Worm (Caenorhabditis elegans): ENCODE measurements around the gene ent-2.

DNA sequence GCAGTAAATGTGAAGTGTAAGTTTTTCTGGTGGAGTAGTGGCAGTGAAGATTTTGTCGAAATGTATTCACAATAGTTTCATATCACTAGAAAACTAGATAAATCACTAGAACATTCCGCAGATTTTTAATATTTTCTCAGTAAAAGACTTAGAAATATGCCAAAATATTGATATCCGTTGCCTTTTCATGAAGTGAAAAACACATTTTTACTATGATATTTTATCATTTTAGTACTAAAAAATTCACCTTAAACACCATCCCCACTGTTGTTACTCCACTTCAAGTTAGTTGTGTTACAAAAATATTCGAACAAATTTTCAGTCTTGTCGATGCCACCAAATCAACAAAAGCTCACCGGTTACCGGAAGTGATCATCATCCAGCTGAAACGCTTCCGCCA is 7.5 kb upstream of the ent-2 start:
- TF ChIP-seq ztf-4 (tag; optimal IDR thresholded peaks at IDR 0.05) (no peak), lin-11 (tag; optimal IDR thresholded peaks at IDR 0.05) (no peak), dmd-4 (tag; optimal IDR thresholded peaks at IDR 0.05) (no peak), ceh-82 (tag; optimal IDR thresholded peaks at IDR 0.05) (no peak), sma-3 (GFP tag; optimal IDR thresholded peaks at IDR 0.05) (no peak), aly-2 (tag; optimal IDR thresholded peaks at IDR 0.05) (no peak), unc-39 (tag; optimal IDR thresholded peaks at IDR 0.05) (no peak)
